Fruit fly (Drosophila melanogaster) whole organism: Measurements from ENCODE around the gene CG5412.

Experiments used
- Dll ChIP-seq: fragments of >200 bp; optimal IDR thresholded peaks from 2 replicates; lab custom pipeline; 2017
- pan ChIP-seq: fragments of >200 bp; optimal IDR thresholded peaks from 2 replicates; lab custom pipeline; 2017
- psq ChIP-seq: fragments of >200 bp; optimal IDR thresholded peaks from 2 replicates; lab custom pipeline; 2017

DNA sequence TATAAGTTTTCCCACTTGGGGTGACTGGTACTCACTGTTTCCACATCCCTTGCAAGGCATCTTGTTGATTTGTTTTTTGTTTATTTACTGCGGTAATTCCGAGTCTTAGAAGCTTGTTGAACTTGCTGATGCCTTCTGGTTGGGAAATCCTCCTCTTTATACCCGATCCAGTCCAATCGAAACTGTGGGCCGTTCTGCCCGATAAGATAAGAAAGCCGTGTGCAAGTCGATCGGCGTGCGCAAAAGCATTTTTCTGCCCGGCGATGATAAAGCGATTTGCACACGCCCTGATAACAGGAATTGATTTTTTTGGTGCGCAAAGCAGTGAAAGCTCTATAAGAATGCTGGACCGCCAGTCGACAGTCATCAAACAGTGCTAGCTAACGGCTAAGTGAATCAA is 42.3 kb upstream of the CG5412 start, which contains the start of the genes MtnE and MtnD:
- no peak for TF ChIP-seq Dll (lab: Kevin White, UChicago)
- no peak for TF ChIP-seq psq
- TF ChIP-seq pan (lab: Kevin White, UChicago), result no peak
